Fruit fly (Drosophila melanogaster) whole organism, embryonic: Measurements from ENCODE around the gene Naa80.

Experiments
- Atf6 ChIP-seq: fragments of 200-800 bp; sonication (Bioruptor generic); IDR thresholded peaks from 2 replicates; pipeline ENCODE4 v1.3.6; 2022; ENCODE audit warnings: missing biosample characterization, missing genetic modification characterization
- Awh ChIP-seq: fragments of 200-800 bp; sonication (Bioruptor generic); IDR thresholded peaks from 2 replicates; pipeline ENCODE4, ENCODE4 v1.3.6; 2022; ENCODE audit warnings: missing biosample characterization, missing genetic modification characterization
- Blimp-1 ChIP-seq: fragments of 200-800 bp; sonication (Bioruptor generic); optimal IDR thresholded peaks from 3 replicates; lab custom pipeline; 2018; ENCODE audit warnings: missing biosample characterization, missing genetic modification characterization, mild to moderate bottlenecking, moderate library complexity, missing genetic modification reagents
- CG10366 ChIP-seq: fragments of 200-800 bp; sonication (Bioruptor generic); IDR thresholded peaks from 2 replicates; pipeline ENCODE4 v1.3.6; 2022; ENCODE audit warnings: missing biosample characterization, missing genetic modification characterization
- CG11247 ChIP-seq: fragments of 200-800 bp; sonication (Bioruptor generic); IDR thresholded peaks from 2 replicates; pipeline ENCODE4 v1.3.6; 2022; ENCODE audit warnings: missing biosample characterization, missing genetic modification characterization
- CG11504 ChIP-seq: fragments of 200-800 bp; sonication (Bioruptor generic); optimal IDR thresholded peaks from 3 replicates; lab custom pipeline; 2019; ENCODE audit warnings: missing biosample characterization, mild to moderate bottlenecking, missing genetic modification characterization, moderate library complexity
- CG12071 ChIP-seq: fragments of 200-800 bp; sonication (Bioruptor generic); optimal IDR thresholded peaks from 3 replicates; lab custom pipeline; 2018; ENCODE audit warnings: missing biosample characterization, mild to moderate bottlenecking, missing genetic modification characterization
- CG1233 ChIP-seq: fragments of 200-800 bp; sonication (Bioruptor generic); optimal IDR thresholded peaks from 4 replicates; lab custom pipeline; 2018; ENCODE audit warnings: missing biosample characterization, mild to moderate bottlenecking, missing genetic modification characterization
- CG12391 ChIP-seq: fragments of 200-800 bp; sonication (Bioruptor generic); optimal IDR thresholded peaks from 3 replicates; lab custom pipeline; 2018; ENCODE audit warnings: missing biosample characterization, mild to moderate bottlenecking, missing genetic modification characterization, moderate library complexity
- CG13123 ChIP-seq: fragments of 200-800 bp; sonication (Bioruptor generic); optimal IDR thresholded peaks from 2 replicates; lab custom pipeline; 2016; ENCODE audit warnings: missing biosample characterization, missing genetic modification characterization
- CG13775 ChIP-seq: fragments of 200-800 bp; sonication (Bioruptor generic); optimal IDR thresholded peaks from 3 replicates; lab custom pipeline; 2017; ENCODE audit warnings: missing biosample characterization, mild to moderate bottlenecking, missing genetic modification characterization
- CG17361 ChIP-seq: fragments of 200-800 bp; sonication (Bioruptor generic); IDR thresholded peaks from 3 replicates; pipeline ENCODE4 v1.3.6; 2022; ENCODE audit warnings: missing biosample characterization, missing genetic modification characterization
- CG18011 ChIP-seq: fragments of 200-800 bp; sonication (Bioruptor generic); optimal IDR thresholded peaks from 2 replicates; lab custom pipeline; 2017; ENCODE audit warnings: missing biosample characterization, missing genetic modification characterization, mild to moderate bottlenecking, moderate library complexity, missing genotype
- CG2120 ChIP-seq: fragments of 200-800 bp; sonication (Bioruptor generic); optimal IDR thresholded peaks from 3 replicates; lab custom pipeline; 2016; ENCODE audit warnings: missing biosample characterization, missing genetic modification characterization
- CG2129 ChIP-seq: fragments of 200-800 bp; sonication (Bioruptor generic); IDR thresholded peaks from 2 replicates; pipeline ENCODE4 v1.3.6; 2022; ENCODE audit warnings: missing biosample characterization, missing genetic modification characterization; ENCODE audit not compliant: partially characterized antibody
- CG2712 ChIP-seq: fragments of 200-800 bp; optimal IDR thresholded peaks from 3 replicates; lab custom pipeline; 2019; ENCODE audit warnings: missing biosample characterization, mild to moderate bottlenecking, missing genetic modification characterization, moderate library complexity
- CG30020 ChIP-seq: fragments of 200-800 bp; optimal IDR thresholded peaks from 2 replicates; lab custom pipeline; 2019; ENCODE audit warnings: missing biosample characterization, mild to moderate bottlenecking, missing genetic modification characterization, moderate library complexity
- CG34422 ChIP-seq: fragments of 200-800 bp; sonication (Bioruptor generic); IDR thresholded peaks from 3 replicates; pipeline ENCODE4 v1.3.6; 2022; ENCODE audit warnings: missing biosample characterization, missing genetic modification characterization
- CG42726 ChIP-seq: fragments of 200-800 bp; sonication (Bioruptor generic); IDR thresholded peaks from 2 replicates; pipeline ENCODE4 v1.3.6; 2022; ENCODE audit warnings: missing biosample characterization, missing genetic modification characterization; ENCODE audit not compliant: partially characterized antibody
- CG4730 ChIP-seq: fragments of 200-800 bp; sonication (Bioruptor generic); IDR thresholded peaks from 2 replicates; pipeline ENCODE4 v1.3.6; 2022; ENCODE audit warnings: missing biosample characterization, missing genetic modification characterization
- CG6765 ChIP-seq: fragments of 200-800 bp; sonication (Bioruptor generic); optimal IDR thresholded peaks from 3 replicates; lab custom pipeline; 2017; ENCODE audit warnings: missing biosample characterization, mild to moderate bottlenecking, missing genetic modification characterization
- CG7928 ChIP-seq: fragments of 200-800 bp; sonication (Bioruptor generic); optimal IDR thresholded peaks from 2 replicates; lab custom pipeline; 2017; ENCODE audit warnings: missing biosample characterization, mild to moderate bottlenecking, missing genetic modification characterization
- CG8944 ChIP-seq: fragments of 200-800 bp; sonication (Bioruptor generic); optimal IDR thresholded peaks from 3 replicates; lab custom pipeline; 2016; ENCODE audit warnings: missing biosample characterization, missing genetic modification characterization
- CrebB ChIP-seq: fragments of 200-800 bp; sonication (Bioruptor generic); optimal IDR thresholded peaks from 3 replicates; lab custom pipeline; 2018; ENCODE audit warnings: missing biosample characterization, mild to moderate bottlenecking, missing genetic modification characterization
- Hey ChIP-seq: fragments of 200-800 bp; sonication (Bioruptor generic); optimal IDR thresholded peaks from 3 replicates; lab custom pipeline; 2018; ENCODE audit warnings: missing biosample characterization, mild to moderate bottlenecking, missing genetic modification characterization
- Hr3 ChIP-seq: fragments of 200-800 bp; sonication (Bioruptor generic); optimal IDR thresholded peaks from 3 replicates; lab custom pipeline; 2016; ENCODE audit warnings: missing biosample characterization, missing genetic modification characterization
- Kr ChIP-seq: fragments of 200-800 bp; sonication (Bioruptor generic); optimal IDR thresholded peaks from 2 replicates; lab custom pipeline; 2017; ENCODE audit warnings: missing biosample characterization, mild to moderate bottlenecking, missing genetic modification characterization
- Meics ChIP-seq: fragments of 200-800 bp; sonication (Bioruptor generic); optimal IDR thresholded peaks from 2 replicates; lab custom pipeline; 2017; ENCODE audit warnings: missing biosample characterization, mild to moderate bottlenecking, missing genetic modification characterization
- Neu2 ChIP-seq: fragments of 200-800 bp; sonication (Bioruptor generic); optimal IDR thresholded peaks from 3 replicates; lab custom pipeline; 2016; ENCODE audit warnings: missing biosample characterization, missing genetic modification characterization, borderline replicate concordance
- Nf-YC ChIP-seq: fragments of 200-800 bp; optimal IDR thresholded peaks from 3 replicates; lab custom pipeline; 2019; ENCODE audit warnings: missing biosample characterization, mild to moderate bottlenecking, missing genetic modification characterization, moderate library complexity
- Trl ChIP-seq, 3 experiments: fragments of >200 bp in 2 of 3; fragments of 200-800 bp in 1 of 3; sonication (Bioruptor generic) in 1 of 3; optimal IDR thresholded peaks; 2 replicates in 1 of 3; 3 replicates in 2 of 3; lab custom pipeline; 2016 to 2017; ENCODE audit warnings: missing biosample characterization in 1 of 3, missing genetic modification characterization in 1 of 3
- ab ChIP-seq: fragments of 200-800 bp; sonication (Bioruptor generic); optimal IDR thresholded peaks from 2 replicates; lab custom pipeline; 2016; ENCODE audit warnings: missing biosample characterization, missing genetic modification characterization
- croc ChIP-seq: fragments of 200-800 bp; sonication (Bioruptor generic); conservative IDR thresholded peaks from 3 replicates; pipeline ENCODE4 v1.3.6; 2022; ENCODE audit warnings: missing biosample characterization, missing genetic modification characterization
- da ChIP-seq: fragments of 200-800 bp; sonication (Bioruptor generic); optimal IDR thresholded peaks from 2 replicates; lab custom pipeline; 2016; ENCODE audit warnings: missing biosample characterization, missing genetic modification characterization
- exex ChIP-seq: fragments of 200-800 bp; sonication (Bioruptor generic); optimal IDR thresholded peaks from 4 replicates; lab custom pipeline; 2018; ENCODE audit warnings: missing biosample characterization, mild to moderate bottlenecking, missing genetic modification characterization, moderate library complexity
- fd96Cb ChIP-seq: fragments of 200-800 bp; sonication (Bioruptor generic); optimal IDR thresholded peaks from 2 replicates; lab custom pipeline; 2018; ENCODE audit warnings: missing biosample characterization, mild to moderate bottlenecking, missing genetic modification characterization, moderate library complexity
- gcm2 ChIP-seq: fragments of 200-800 bp; sonication (Bioruptor generic); optimal IDR thresholded peaks from 2 replicates; lab custom pipeline; 2016; ENCODE audit warnings: missing biosample characterization, missing genetic modification characterization
- gsb ChIP-seq: fragments of 200-800 bp; sonication (Bioruptor generic); IDR thresholded peaks from 2 replicates; pipeline ENCODE4 v1.3.6; 2022; ENCODE audit warnings: missing biosample characterization, missing genetic modification characterization
- mam ChIP-seq: fragments of 200-800 bp; sonication (Bioruptor generic); optimal IDR thresholded peaks from 3 replicates; lab custom pipeline; 2016; ENCODE audit warnings: missing biosample characterization, missing genetic modification characterization
- nerfin-1 ChIP-seq: fragments of 200-800 bp; sonication (Bioruptor generic); optimal IDR thresholded peaks from 3 replicates; lab custom pipeline; 2019; ENCODE audit warnings: missing biosample characterization, mild to moderate bottlenecking, missing genetic modification characterization, moderate library complexity
- nmo ChIP-seq: fragments of 200-800 bp; sonication (Bioruptor generic); optimal IDR thresholded peaks from 2 replicates; lab custom pipeline; 2018; ENCODE audit warnings: missing biosample characterization, mild to moderate bottlenecking, missing genetic modification characterization, moderate library complexity
- oc ChIP-seq: fragments of 200-800 bp; sonication (Bioruptor generic); optimal IDR thresholded peaks from 2 replicates; lab custom pipeline; 2018; ENCODE audit warnings: missing biosample characterization, mild to moderate bottlenecking, missing genetic modification characterization, moderate library complexity
- peb ChIP-seq: fragments of 200-800 bp; sonication (Bioruptor generic); IDR thresholded peaks from 2 replicates; pipeline ENCODE4 v1.3.6; 2022; ENCODE audit warnings: missing biosample characterization, missing genetic modification characterization
- psq ChIP-seq: fragments of 200-800 bp; sonication (Bioruptor generic); optimal IDR thresholded peaks from 2 replicates; lab custom pipeline; 2017; ENCODE audit warnings: missing biosample characterization, missing genetic modification characterization
- ro ChIP-seq: fragments of 200-800 bp; sonication (Bioruptor generic); IDR thresholded peaks from 2 replicates; pipeline ENCODE4 v1.3.6; 2022; ENCODE audit warnings: missing biosample characterization, missing genetic modification characterization
- run ChIP-seq: fragments of 200-800 bp; sonication (Bioruptor generic); optimal IDR thresholded peaks from 3 replicates; lab custom pipeline; 2018; ENCODE audit warnings: missing biosample characterization, mild to moderate bottlenecking, missing genetic modification characterization
- stc ChIP-seq: fragments of 200-800 bp; sonication (Bioruptor generic); IDR thresholded peaks from 2 replicates; pipeline ENCODE4 v1.3.6; 2022; ENCODE audit warnings: missing biosample characterization, missing genetic modification characterization
- tup ChIP-seq: fragments of 200-800 bp; sonication (Bioruptor generic); optimal IDR thresholded peaks from 2 replicates; lab custom pipeline; 2016; ENCODE audit warnings: missing biosample characterization, mild to moderate bottlenecking, missing genetic modification characterization, moderate library complexity
- wor ChIP-seq: fragments of 200-800 bp; sonication (Bioruptor generic); IDR thresholded peaks from 2 replicates; pipeline ENCODE4 v1.3.6; 2022; ENCODE audit warnings: missing biosample characterization, missing genetic modification characterization
- zen ChIP-seq: fragments of 200-800 bp; sonication (Bioruptor generic); optimal IDR thresholded peaks from 3 replicates; lab custom pipeline; 2018; ENCODE audit warnings: missing biosample characterization, mild to moderate bottlenecking, missing genetic modification characterization, moderate library complexity

Gene Naa80

DNA sequence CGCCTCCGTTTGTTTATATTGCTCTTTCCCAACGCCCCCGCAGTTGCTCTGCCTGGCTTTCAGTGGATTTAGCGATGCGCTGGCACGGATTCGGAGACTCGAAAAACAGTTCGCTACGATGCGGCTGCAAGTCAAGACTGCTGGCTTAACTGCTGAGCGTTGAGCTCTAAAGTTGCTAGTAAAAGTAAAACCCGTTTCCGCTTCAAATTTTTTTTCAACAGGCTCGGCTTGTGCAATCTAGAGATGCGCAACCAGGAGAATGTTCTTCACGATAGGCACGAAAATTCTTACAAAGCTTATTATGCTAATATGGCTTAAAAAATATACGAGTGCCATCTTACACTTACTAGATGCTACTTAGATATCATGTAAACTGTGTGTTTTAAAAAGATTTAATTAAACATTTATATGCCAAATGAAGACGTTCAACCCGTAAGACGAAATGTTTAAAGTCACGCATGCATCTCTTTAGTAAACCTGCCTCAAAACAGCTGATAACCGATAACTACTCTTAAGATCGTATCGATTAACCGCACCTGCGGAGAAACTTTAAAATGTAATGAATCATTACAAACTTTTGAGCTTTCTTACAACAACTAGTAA is 20.3 kb upstream of the Naa80 start, which contains the start of gene CG12948 (continued):
- TF ChIP-seq Hey (tag; lab: Kevin White, UChicago) (no peak), CG10366 (GFP tag; lab: Robert Waterston, UW) (peak; percentile 11; the same call in 1 of the 2 replicates), psq (GFP tag; lab: Kevin White, UChicago) (no peak), CrebB (tag; lab: Kevin White, UChicago) (no peak), ro (GFP tag; lab: Robert Waterston, UW) (no peak), CG12391 (tag; lab: Kevin White, UChicago) (peak; percentile 70), CG6765 (GFP tag; lab: Kevin White, UChicago) (no peak), CG11504 (tag; lab: Kevin White, UChicago) (no peak), exex (no peak), CG11247 (GFP tag; lab: Robert Waterston, UW) (peak; percentile 18; the same call in 1 of the 2 replicates), wor (GFP tag; lab: Robert Waterston, UW) (no peak), CG1233 (GFP tag; lab: Kevin White, UChicago) (no peak), Blimp-1 (GFP tag; lab: Kevin White, UChicago) (no peak), zen (tag; lab: Kevin White, UChicago) (no peak), Kr (GFP tag; lab: Kevin White, UChicago) (no peak), peb (no peak), tup (no peak), Neu2 (GFP tag; lab: Kevin White, UChicago) (no peak), CG18011 (GFP tag; lab: Kevin White, UChicago) (peak; percentile 23), fd96Cb (tag; lab: Kevin White, UChicago) (peak; percentile 3), CG2120 (GFP tag; lab: Kevin White, UChicago) (peak; percentile 77), CG2712 (no peak), CG13123 (no peak), CG30020 (tag; lab: Kevin White, UChicago) (peak; percentile 40), CG2129 (peak; percentile 92), CG12071 (no peak), CG4730 (GFP tag; lab: Robert Waterston, UW) (no peak), Hr3 (GFP tag; lab: Kevin White, UChicago) (peak; percentile 22), stc (GFP tag; lab: Robert Waterston, UW) (no peak), nerfin-1 (tag; lab: Kevin White, UChicago) (peak; percentile 49), gsb (GFP tag; lab: Robert Waterston, UW) (no peak), croc (GFP tag; lab: Robert Waterston, UW) (no peak), Awh (no peak), CG8944 (GFP tag; lab: Kevin White, UChicago) (peak; percentile 21), nmo (GFP tag; lab: Kevin White, UChicago) (peak; percentile 49), CG13775 (peak; percentile 57), ab (GFP tag; lab: Kevin White, UChicago) (no peak), CG7928 (GFP tag; lab: Kevin White, UChicago) (no peak), da (no peak), run (no peak), Meics (GFP tag; lab: Kevin White, UChicago) (no peak), Trl (optimal IDR thresholded peaks at IDR 0.05; lab: Kevin White, UChicago) (no peak), Trl (GFP tag; optimal IDR thresholded peaks at IDR 0.05; lab: Kevin White, UChicago) (peak; percentile 52), CG34422 (GFP tag; lab: Robert Waterston, UW) (0 out of 3 replicates have a peak, but pooled peaks have one; percentile 40), Nf-YC (no peak), CG42726 (GFP tag; lab: Robert Waterston, UW) (0 out of 2 replicates have a peak, but pooled peaks have one; percentile 19), mam (GFP tag; lab: Kevin White, UChicago) (peak; percentile 60), oc (tag; lab: Kevin White, UChicago) (no peak), gcm2 (no peak), CG17361 (GFP tag; lab: Robert Waterston, UW) (no peak; the same call in 1 of the 3 replicates), Atf6 (peak; percentile 31; the same call in 1 of the 2 replicates)
